Worm (Caenorhabditis elegans): ENCODE data around the gene cup-15.

Gene cup-15

DNA sequence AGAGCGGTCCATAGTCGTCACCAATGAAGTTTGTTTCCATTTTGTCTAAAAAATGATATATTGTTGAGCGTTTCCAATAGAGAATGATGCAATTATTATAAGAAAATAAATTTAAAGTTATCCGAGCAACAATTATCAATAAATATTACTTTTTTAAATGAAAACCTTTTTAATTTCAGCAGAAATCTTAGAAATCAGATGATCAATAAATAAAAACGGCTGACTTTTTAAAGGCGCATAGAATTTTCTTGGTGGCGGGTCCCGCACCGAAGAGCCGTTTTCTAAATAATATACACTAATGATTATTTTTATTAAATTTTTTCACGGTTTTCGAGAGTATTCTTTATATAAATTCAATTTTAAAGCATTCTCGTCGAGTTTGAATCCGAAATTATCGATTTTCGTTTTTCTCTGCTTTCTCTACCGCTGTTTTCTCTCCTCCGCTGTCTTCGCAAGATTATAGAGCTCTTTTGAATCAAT is 29.9 kb upstream of the cup-15 start, which contains the start of gene rab-39 (continued):
- no peak for TF ChIP-seq ZK546.5 (tag; optimal IDR thresholded peaks at IDR 0.05)
- TF ChIP-seq ceh-28 (tag; optimal IDR thresholded peaks at IDR 0.05) = no peak
- no peak for TF ChIP-seq nhr-67 (tag; optimal IDR thresholded peaks at IDR 0.05)
- TF ChIP-seq fos-1 (tag; optimal IDR thresholded peaks at IDR 0.05) = no peak
- TF ChIP-seq nhr-11 (tag; optimal IDR thresholded peaks at IDR 0.05) = no peak
- TF ChIP-seq fkh-10 (GFP tag; optimal IDR thresholded peaks at IDR 0.05) = peak; percentile 23
- no peak for TF ChIP-seq nhr-28 (tag; optimal IDR thresholded peaks at IDR 0.05)
- TF ChIP-seq mdl-1 (tag; optimal IDR thresholded peaks at IDR 0.05) = no peak
- no peak for TF ChIP-seq snpc-4 (tag; optimal IDR thresholded peaks at IDR 0.05)
- TF ChIP-seq unc-62 (GFP tag; optimal IDR thresholded peaks at IDR 0.05) = no peak
- TF ChIP-seq nhr-237 (tag; optimal IDR thresholded peaks at IDR 0.05) = no peak
- TF ChIP-seq nhr-25 (tag; optimal IDR thresholded peaks at IDR 0.05) = no peak
- TF ChIP-seq lin-15B (tag; optimal IDR thresholded peaks at IDR 0.05) = peak; percentile 31

DNA sequence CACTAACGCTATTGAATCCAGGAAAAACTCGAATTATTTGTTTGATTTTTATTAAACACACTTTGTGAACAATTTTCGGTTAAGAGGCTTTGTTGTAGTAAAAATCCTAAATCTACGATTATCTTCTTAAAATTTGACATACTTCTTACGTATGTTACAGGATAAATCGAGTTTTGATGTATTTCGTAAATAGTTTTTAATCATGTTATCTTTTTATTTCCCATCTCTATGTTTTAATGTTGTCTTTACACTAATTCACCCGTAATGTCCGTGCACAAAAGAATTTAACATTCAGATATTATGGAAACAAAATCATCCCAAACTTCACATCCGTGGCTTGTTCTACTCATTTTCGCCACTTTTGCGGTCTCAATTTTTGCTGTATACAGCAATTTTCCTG is 29.1 kb upstream of the cup-15 start, which contains the start of gene egli-1:
Gene egli-1, plus strand, starts transcription at position 301 of the 400 bp plus-strand sequence.
- TF ChIP-seq jun-1 (tag; optimal IDR thresholded peaks at IDR 0.05) = no peak
- no peak for TF ChIP-seq ama-1 (optimal IDR thresholded peaks at IDR 0.05)
- no peak for TF ChIP-seq mdl-1 (tag; optimal IDR thresholded peaks at IDR 0.05)
- TF ChIP-seq nhr-12 (tag; optimal IDR thresholded peaks at IDR 0.05) = no peak
- no peak for TF ChIP-seq nhr-67 (tag; optimal IDR thresholded peaks at IDR 0.05)
- no peak for TF ChIP-seq pha-4 (tag; optimal IDR thresholded peaks at IDR 0.05)
- no peak for TF ChIP-seq nhr-76 (tag; optimal IDR thresholded peaks at IDR 0.05)
- TF ChIP-seq pqm-1 (tag; optimal IDR thresholded peaks at IDR 0.05) = no peak
- TF ChIP-seq lsy-12 (tag; optimal IDR thresholded peaks at IDR 0.05) = no peak
- TF ChIP-seq skn-1 (tag; optimal IDR thresholded peaks at IDR 0.05) = no peak
- no peak for TF ChIP-seq zag-1 (tag; optimal IDR thresholded peaks at IDR 0.05)
- TF ChIP-seq nhr-237 (tag; optimal IDR thresholded peaks at IDR 0.05) = no peak
- no peak for TF ChIP-seq elt-1 (tag; optimal IDR thresholded peaks at IDR 0.05)
- TF ChIP-seq ceh-82 (tag; optimal IDR thresholded peaks at IDR 0.05) = no peak
- TF ChIP-seq nhr-43 (tag; optimal IDR thresholded peaks at IDR 0.05; ENCODE audit: poor library complexity, severe bottlenecking) = no peak
- TF ChIP-seq tbx-2 (tag; optimal IDR thresholded peaks at IDR 0.05) = no peak

DNA sequence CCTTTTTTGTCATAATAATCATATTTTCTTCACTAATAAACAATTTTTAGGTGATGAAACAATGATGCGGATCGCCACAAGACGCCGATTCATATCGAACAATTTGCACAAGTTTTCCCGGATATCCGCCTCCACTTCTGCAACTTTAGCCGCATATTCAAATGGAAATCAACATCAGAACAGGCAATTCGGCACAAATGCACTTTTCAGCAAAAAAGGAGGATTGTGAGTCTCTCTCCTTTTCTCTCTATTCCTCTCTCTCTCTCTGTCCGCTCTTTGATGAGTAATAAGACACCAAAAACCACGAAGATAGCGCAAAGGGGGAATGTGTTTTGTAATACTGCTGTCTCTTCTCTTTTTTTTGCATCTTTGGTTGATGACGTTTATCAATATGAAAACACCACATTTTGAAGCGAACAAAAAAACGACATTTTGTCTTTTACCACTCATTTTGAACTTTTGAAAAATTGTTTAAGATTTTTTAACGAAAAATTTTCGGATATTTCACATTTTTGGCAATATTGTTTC is 27.9 kb upstream of the cup-15 start, which contains the start of gene eat-3:
Gene eat-3, plus strand, starts transcription at position 51 of the 528 bp plus-strand sequence.
- peak; percentile 36 for TF ChIP-seq unc-62 (GFP tag; optimal IDR thresholded peaks at IDR 0.05)
- TF ChIP-seq lin-15B (tag; optimal IDR thresholded peaks at IDR 0.05) = no peak
- TF ChIP-seq egl-5 (tag; optimal IDR thresholded peaks at IDR 0.05) = peak; percentile 29
- no peak for TF ChIP-seq zag-1 (tag; optimal IDR thresholded peaks at IDR 0.05)
- TF ChIP-seq hmg-11 (tag; optimal IDR thresholded peaks at IDR 0.05) = peak; percentile 16
- peak; percentile 20 for TF ChIP-seq pha-4 (tag; optimal IDR thresholded peaks at IDR 0.05)
- TF ChIP-seq mml-1 (tag; optimal IDR thresholded peaks at IDR 0.05) = no peak
- TF ChIP-seq tbx-2 (tag; optimal IDR thresholded peaks at IDR 0.05) = no peak
- TF ChIP-seq nfya-1 (tag; optimal IDR thresholded peaks at IDR 0.05; ENCODE audit: insufficient read depth) = peak; percentile 49
- peak; percentile 29 for TF ChIP-seq lin-39 (tag; optimal IDR thresholded peaks at IDR 0.05)
- no peak for TF ChIP-seq daf-12 (tag; optimal IDR thresholded peaks at IDR 0.05)

DNA sequence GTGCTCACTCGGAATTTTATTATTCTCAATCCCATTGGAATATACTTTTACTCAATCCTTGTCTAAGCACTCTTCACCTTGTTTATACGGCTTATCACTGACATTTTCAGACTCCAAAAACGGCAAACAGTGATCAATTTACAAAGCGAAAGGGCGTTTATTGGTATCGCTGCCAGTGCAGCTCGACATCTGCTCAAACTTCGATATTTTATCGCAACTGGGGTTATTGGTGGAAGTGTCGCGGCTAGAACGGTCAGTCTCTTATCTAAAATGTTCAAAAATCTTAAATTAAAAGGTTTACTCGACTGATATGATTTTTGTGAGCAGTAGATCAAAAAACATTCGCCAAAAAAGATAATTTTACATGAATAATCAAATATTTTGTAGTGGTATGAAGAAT is 27.2 kb upstream of the cup-15 start:
- no peak for TF ChIP-seq ztf-4 (tag; optimal IDR thresholded peaks at IDR 0.05)
- no peak for TF ChIP-seq lin-39 (tag; optimal IDR thresholded peaks at IDR 0.05)
- TF ChIP-seq elt-2 (tag; optimal IDR thresholded peaks at IDR 0.05) = peak; percentile 81
- TF ChIP-seq daf-12 (tag; optimal IDR thresholded peaks at IDR 0.05) = no peak
- TF ChIP-seq nhr-25 (tag; optimal IDR thresholded peaks at IDR 0.05) = no peak
- no peak for TF ChIP-seq tbx-2 (tag; optimal IDR thresholded peaks at IDR 0.05)
- TF ChIP-seq ZK546.5 (tag; optimal IDR thresholded peaks at IDR 0.05) = no peak
- TF ChIP-seq fkh-2 (tag; optimal IDR thresholded peaks at IDR 0.05) = no peak
- TF ChIP-seq jun-1 (tag; optimal IDR thresholded peaks at IDR 0.05) = peak; percentile 25
- peak; percentile 76 for TF ChIP-seq pqm-1 (tag; optimal IDR thresholded peaks at IDR 0.05)
- no peak for TF ChIP-seq nhr-77 (tag; optimal IDR thresholded peaks at IDR 0.05)
- TF ChIP-seq eor-1 (tag; optimal IDR thresholded peaks at IDR 0.05) = no peak
- no peak for TF ChIP-seq fos-1 (tag; optimal IDR thresholded peaks at IDR 0.05)
